Fruit fly (Drosophila melanogaster) whole organism, adult: Measurements from ENCODE around the gene RpL36.

Experiments
- CG11617 ChIP-seq: fragments of 200-800 bp; sonication (Bioruptor generic); optimal IDR thresholded peaks from 2 replicates; lab custom pipeline; 2017; ENCODE audit warnings: mild to moderate bottlenecking, missing biosample characterization, missing genetic modification reagents, missing genetic modification characterization
- CG1620 ChIP-seq: fragments of 200-800 bp; sonication (Bioruptor generic); optimal IDR thresholded peaks from 2 replicates; lab custom pipeline; 2016; ENCODE audit warnings: missing biosample characterization, missing genetic modification characterization
- CG5204 ChIP-seq: fragments of 200-800 bp; sonication (Bioruptor generic); optimal IDR thresholded peaks from 2 replicates; lab custom pipeline; 2016; ENCODE audit warnings: missing biosample characterization, missing genetic modification characterization
- CG7045 ChIP-seq: fragments of 200-800 bp; sonication (Bioruptor generic); optimal IDR thresholded peaks from 2 replicates; lab custom pipeline; 2017; ENCODE audit warnings: missing biosample characterization, mild to moderate bottlenecking, missing genetic modification characterization
- cic ChIP-seq: fragments of 200-800 bp; sonication (Bioruptor generic); optimal IDR thresholded peaks from 2 replicates; lab custom pipeline; 2017; ENCODE audit warnings: missing biosample characterization, mild to moderate bottlenecking, missing genetic modification characterization, moderate library complexity
- cnc ChIP-seq, 2 experiments: fragments of >200 bp; optimal IDR thresholded peaks; 2 replicates each; lab custom pipeline; 2017
- kay ChIP-seq: fragments of 200-800 bp; sonication (Bioruptor generic); peaks from one replicate; lab custom pipeline; 2016; ENCODE audit warnings: missing biosample characterization, missing genetic modification characterization, borderline replicate concordance
- ovo ChIP-seq: fragments of 200-800 bp; sonication (Bioruptor generic); optimal IDR thresholded peaks from 2 replicates; lab custom pipeline; 2016; ENCODE audit warnings: missing biosample characterization, missing genetic modification characterization
- pad ChIP-seq: fragments of 200-800 bp; sonication (Bioruptor generic); optimal IDR thresholded peaks from 3 replicates; lab custom pipeline; 2017; ENCODE audit warnings: missing biosample characterization, missing genetic modification characterization, mild to moderate bottlenecking, moderate library complexity, missing genetic modification reagents
- tj ChIP-seq: fragments of 200-800 bp; sonication (Bioruptor generic); optimal IDR thresholded peaks from 3 replicates; lab custom pipeline; 2017; ENCODE audit warnings: missing biosample characterization, mild to moderate bottlenecking, missing genetic modification characterization, moderate library complexity

DNA sequence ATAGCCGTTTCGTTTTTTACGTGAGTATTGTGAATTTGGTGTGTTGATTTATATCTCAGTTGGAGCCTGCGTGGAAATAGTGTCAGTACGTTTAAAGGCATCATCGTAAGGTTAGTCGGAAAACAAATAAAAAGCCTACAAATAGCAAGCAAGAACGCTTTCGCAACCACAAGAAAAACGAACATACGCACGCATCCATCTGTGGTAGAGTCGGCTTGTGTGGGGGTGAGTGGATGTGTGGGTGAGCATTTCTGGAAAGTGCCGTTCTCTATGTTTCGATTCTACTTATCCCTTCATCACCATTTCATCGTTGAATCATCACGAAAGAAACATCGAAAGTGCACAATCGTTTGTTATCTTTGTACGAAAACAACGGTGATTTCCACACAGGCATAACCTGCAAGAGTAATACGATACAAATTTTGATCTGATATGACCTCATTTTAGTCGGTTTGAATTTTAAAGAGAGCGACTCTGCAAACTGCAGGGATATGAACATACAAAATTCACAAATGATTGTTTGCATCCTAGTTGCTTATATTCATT is 27.2 kb upstream of the RpL36 start:
- TF ChIP-seq kay (GFP tag; lab: Kevin White, UChicago) (no peak), CG11617 (GFP tag; lab: Kevin White, UChicago) (no peak), CG5204 (GFP tag; lab: Kevin White, UChicago) (no peak), cnc (optimal IDR thresholded peaks at IDR 0.05; lab: Kevin White, UChicago) (no peak), ovo (GFP tag; lab: Kevin White, UChicago) (peak; percentile 22), CG7045 (GFP tag; lab: Kevin White, UChicago) (no peak), cic (GFP tag; lab: Kevin White, UChicago) (no peak), pad (GFP tag; lab: Kevin White, UChicago) (peak; percentile 82), tj (no peak), CG1620 (GFP tag; lab: Kevin White, UChicago) (no peak)
